Worm (Caenorhabditis elegans) whole organism, L4 larva: ENCODE results near the gene let-711.

ENCODE experiments used
- F10B5.3 ChIP-seq: sonication (generic microtip); optimal IDR thresholded peaks from 2 replicates; lab custom pipeline; 2016; ENCODE audit warnings: mild to moderate bottlenecking, missing genetic modification characterization, missing compliant biosample characterization
- F49E8.2 ChIP-seq: sonication (generic microtip); optimal IDR thresholded peaks from 2 replicates; lab custom pipeline; 2016; ENCODE audit warnings: missing compliant biosample characterization, mild to moderate bottlenecking, missing genetic modification characterization, borderline replicate concordance
- R02D3.7 ChIP-seq: fragments of 150-350 bp; sonication (generic microtip); optimal IDR thresholded peaks from 3 replicates; lab custom pipeline; 2014; ENCODE audit warnings: missing biosample characterization, missing genetic modification characterization
- T20F7.1 ChIP-seq: fragments of 200-800 bp; sonication (Bioruptor generic); optimal IDR thresholded peaks from 2 replicates; lab custom pipeline; 2018; ENCODE audit warnings: mild to moderate bottlenecking, missing genetic modification characterization, missing compliant biosample characterization
- T26A8.4 ChIP-seq: fragments of 200-800 bp; sonication (Bioruptor generic); IDR thresholded peaks from 2 replicates; pipeline ENCODE4 v1.3.6; 2022; ENCODE audit warnings: missing genetic modification characterization, missing compliant biosample characterization
- Y48G9A.11 ChIP-seq: fragments of 200-800 bp; sonication (Bioruptor generic); IDR thresholded peaks from 2 replicates; pipeline ENCODE4 v1.3.6; 2022; ENCODE audit warnings: missing genetic modification reagents, missing genetic modification characterization, missing compliant biosample characterization
- Y75B8A.6 ChIP-seq: fragments of 200-800 bp; sonication (Bioruptor generic); IDR thresholded peaks from 2 replicates; pipeline ENCODE4 v1.3.6; 2022; ENCODE audit warnings: missing genetic modification reagents, missing genetic modification characterization, missing compliant biosample characterization
- ceh-20 ChIP-seq: fragments of 200-800 bp; sonication (Bioruptor generic); IDR thresholded peaks from 2 replicates; pipeline ENCODE4 v1.3.6; 2022; ENCODE audit warnings: missing genetic modification reagents, missing genetic modification characterization, missing compliant biosample characterization
- ceh-44 ChIP-seq: fragments of 200-800 bp; sonication (Bioruptor generic); IDR thresholded peaks from 2 replicates; pipeline ENCODE4 v1.3.6; 2022; ENCODE audit warnings: missing genetic modification reagents, missing genetic modification characterization, missing compliant biosample characterization
- cey-2 ChIP-seq: sonication (generic microtip); optimal IDR thresholded peaks from 3 replicates; lab custom pipeline; 2017; ENCODE audit warnings: missing genetic modification characterization, mild to moderate bottlenecking, missing compliant biosample characterization, antibody characterized with exemption, borderline replicate concordance; ENCODE audit not compliant: insufficient read depth
- daf-16 ChIP-seq, 3 experiments: sonication (generic microtip); optimal IDR thresholded peaks; 2 replicates each; lab custom pipeline; 2016 to 2017; ENCODE audit warnings: missing genetic modification characterization in 3 of 3, missing genetic modification reagents in 3 of 3, mild to moderate bottlenecking in 2 of 3, missing compliant biosample characterization in 2 of 3, missing biosample characterization in 1 of 3, moderate library complexity in 1 of 3
- dmd-6 ChIP-seq: fragments of 200-800 bp; sonication (Bioruptor generic); IDR thresholded peaks from 2 replicates; pipeline ENCODE4 v1.3.6; 2022; ENCODE audit warnings: missing genetic modification reagents, missing genetic modification characterization, missing compliant biosample characterization
- dmd-8 ChIP-seq: fragments of 200-800 bp; sonication (Bioruptor generic); IDR thresholded peaks from 2 replicates; pipeline ENCODE4 v1.3.6; 2022; ENCODE audit warnings: missing genetic modification characterization, missing compliant biosample characterization
- dpl-1 ChIP-seq: fragments of 150-350 bp; optimal IDR thresholded peaks from 2 replicates; lab custom pipeline; 2014; ENCODE audit warnings: missing biosample characterization, missing genetic modification reagents, missing genetic modification characterization
- dve-1 ChIP-seq: sonication (generic microtip); optimal IDR thresholded peaks from 2 replicates; lab custom pipeline; 2017; ENCODE audit warnings: antibody characterized with exemption, mild to moderate bottlenecking, missing genetic modification characterization, missing compliant biosample characterization; ENCODE audit not compliant: insufficient read depth
- egl-43 ChIP-seq: fragments of 200-800 bp; sonication (Bioruptor generic); IDR thresholded peaks from 2 replicates; pipeline ENCODE4 v1.3.6; 2022; ENCODE audit warnings: missing genetic modification reagents, missing genetic modification characterization, missing compliant biosample characterization
- fkh-10 ChIP-seq: fragments of 150-350 bp; optimal IDR thresholded peaks from 2 replicates; lab custom pipeline; 2014; ENCODE audit warnings: missing biosample characterization, missing genetic modification reagents, missing genetic modification characterization
- hif-1 ChIP-seq, 2 experiments: sonication (generic microtip); optimal IDR thresholded peaks; 2 replicates each; lab custom pipeline; 2016 to 2017; ENCODE audit warnings: missing compliant biosample characterization in 2 of 2, missing genetic modification characterization in 2 of 2, missing genetic modification reagents in 2 of 2, missing genotype in 2 of 2, mild to moderate bottlenecking in 1 of 2
- hlh-30 ChIP-seq: sonication (generic microtip); optimal IDR thresholded peaks from 2 replicates; lab custom pipeline; 2017; ENCODE audit warnings: antibody characterized with exemption, mild to moderate bottlenecking, missing genetic modification characterization, missing compliant biosample characterization; ENCODE audit not compliant: insufficient read depth
- hmg-1.1 ChIP-seq: fragments of 200-800 bp; sonication (Bioruptor generic); IDR thresholded peaks from 2 replicates; pipeline ENCODE4 v1.3.6; 2022; ENCODE audit warnings: missing genetic modification reagents, missing genetic modification characterization, missing compliant biosample characterization
- lim-7 ChIP-seq: fragments of 200-800 bp; sonication (Bioruptor generic); IDR thresholded peaks from 2 replicates; pipeline ENCODE4 v1.3.6; 2022; ENCODE audit warnings: missing genetic modification characterization, missing compliant biosample characterization
- lin-13 ChIP-seq: fragments of 150-350 bp; optimal IDR thresholded peaks from 2 replicates; lab custom pipeline; 2014; ENCODE audit warnings: missing biosample characterization, missing genetic modification reagents, missing genetic modification characterization
- lin-38 ChIP-seq: fragments of 200-800 bp; sonication (Bioruptor generic); IDR thresholded peaks from 2 replicates; pipeline ENCODE4 v1.3.6; 2022; ENCODE audit warnings: missing genetic modification reagents, missing genetic modification characterization, missing compliant biosample characterization
- lsy-2 ChIP-seq, 2 experiments: fragments of 150-350 bp in 1 of 2; sonication (generic microtip) in 1 of 2; optimal IDR thresholded peaks; 2 replicates each; lab custom pipeline; 2014 to 2017; ENCODE audit warnings: missing biosample characterization in 2 of 2, missing genetic modification characterization in 2 of 2
- mep-1 ChIP-seq: fragments of 150-350 bp; sonication (generic microtip); optimal IDR thresholded peaks from 3 replicates; lab custom pipeline; 2014; ENCODE audit warnings: missing biosample characterization, missing genetic modification characterization
- mxl-2 ChIP-seq: fragments of 200-800 bp; sonication (Bioruptor generic); conservative IDR thresholded peaks from 2 replicates; pipeline ENCODE4 v1.3.6; 2022; ENCODE audit warnings: missing genetic modification reagents, missing genetic modification characterization, missing compliant biosample characterization
- mxl-3 ChIP-seq: fragments of 200-800 bp; sonication (Bioruptor generic); optimal IDR thresholded peaks from 2 replicates; lab custom pipeline; 2018; ENCODE audit warnings: mild to moderate bottlenecking, missing genetic modification characterization, missing compliant biosample characterization
- nhr-237 ChIP-seq: sonication (generic microtip); optimal IDR thresholded peaks from 2 replicates; lab custom pipeline; 2017; ENCODE audit warnings: missing biosample characterization, missing genetic modification characterization
- nhr-25 ChIP-seq: sonication (generic microtip); optimal IDR thresholded peaks from 2 replicates; lab custom pipeline; 2017; ENCODE audit warnings: missing genetic modification characterization, mild to moderate bottlenecking, missing compliant biosample characterization, antibody characterized with exemption, moderate library complexity, borderline replicate concordance; ENCODE audit not compliant: insufficient read depth
- nhr-48 ChIP-seq: sonication (generic microtip); optimal IDR thresholded peaks from 2 replicates; lab custom pipeline; 2016; ENCODE audit warnings: mild to moderate bottlenecking, missing genetic modification characterization, missing compliant biosample characterization
- nhr-76 ChIP-seq: fragments of 150-350 bp; optimal IDR thresholded peaks from 2 replicates; lab custom pipeline; 2014; ENCODE audit warnings: missing biosample characterization, missing genetic modification characterization
- pha-4 ChIP-seq, 2 experiments: fragments of 150-350 bp in 1 of 2; fragments of 200-800 bp in 1 of 2; sonication (Bioruptor generic) in 1 of 2; IDR thresholded peaks in 1 of 2; optimal IDR thresholded peaks in 1 of 2; 2 replicates each; pipeline versions ENCODE4 v1.3.6 to Lab custom; 2014 to 2022; ENCODE audit warnings: missing genetic modification characterization in 2 of 2, missing genetic modification reagents in 2 of 2, missing biosample characterization in 1 of 2, missing compliant biosample characterization in 1 of 2
- set-16 ChIP-seq: fragments of 200-800 bp; sonication (Bioruptor generic); IDR thresholded peaks from 2 replicates; pipeline ENCODE4 v1.3.6; 2022; ENCODE audit warnings: missing genetic modification reagents, missing genetic modification characterization, missing compliant biosample characterization
- unc-130 ChIP-seq: sonication (generic microtip); optimal IDR thresholded peaks from 2 replicates; lab custom pipeline; 2016; ENCODE audit warnings: missing genetic modification reagents, missing genetic modification characterization, missing compliant biosample characterization
- unc-39 ChIP-seq: sonication (generic microtip); optimal IDR thresholded peaks from 2 replicates; lab custom pipeline; 2017; ENCODE audit warnings: missing biosample characterization, missing genetic modification characterization
- unc-62 ChIP-seq, 3 experiments: fragments of 150-350 bp in 1 of 3; sonication (generic microtip); optimal IDR thresholded peaks in 2 of 3; peaks in 1 of 3; 1 replicate in 1 of 3; 2 replicates in 2 of 3; lab custom pipeline; 2014 to 2017; ENCODE audit warnings: missing biosample characterization in 3 of 3, missing genetic modification characterization in 3 of 3, missing genetic modification reagents in 3 of 3, missing genotype in 1 of 3
- zip-2 ChIP-seq: fragments of 150-350 bp; optimal IDR thresholded peaks from 2 replicates; lab custom pipeline; 2014; ENCODE audit warnings: missing biosample characterization, missing genetic modification characterization

The let-711 gene

ce11 chrIII:6978875-6979274 lies 32.4 kb downstream of the let-711 start (continued):
- TF ChIP-seq dmd-8 (GFP tag; lab: Robert Waterston, UW), result no peak

DNA sequence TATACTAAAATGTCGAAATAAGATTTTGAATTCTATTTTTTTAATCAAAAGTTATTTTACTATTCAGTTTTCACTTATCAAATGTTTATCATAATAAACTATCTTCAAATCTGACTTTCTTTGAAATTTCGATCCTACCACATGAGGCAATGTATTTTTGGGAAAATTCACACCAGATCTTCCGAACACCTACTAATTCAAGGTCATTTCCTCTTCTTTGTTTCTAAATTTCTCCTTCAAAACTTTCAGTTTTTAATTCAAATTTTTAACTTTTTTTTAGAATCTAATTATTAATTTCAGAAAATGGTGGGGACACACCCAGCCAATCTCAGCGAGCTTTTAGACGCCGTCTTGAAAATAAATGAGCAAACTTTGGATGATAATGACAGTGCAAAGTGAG lies 33.1 kb downstream of the let-711 start, which contains the start of gene ceh-20:
ceh-20 (plus strand) TSS at position 301 of the 400 bp plus-strand sequence.
- TF ChIP-seq unc-62 (GFP tag; optimal IDR thresholded peaks at IDR 0.05 in 1 of 2; lab: Kevin White, UChicago), result peak in 1 of 2 experiments; percentile 65
- TF ChIP-seq unc-62 (tag; optimal IDR thresholded peaks at IDR 0.05; lab: Kevin White, UChicago), result no peak
- no peak for TF ChIP-seq ceh-44 (GFP tag; lab: Robert Waterston, UW)

ce11 chrIII:6981989-6982553 lies 35.6 kb downstream of the let-711 start, which contains the start of gene F31E3.6:
Gene F31E3.6 (plus strand): TSS chrIII:6982081.
- TF ChIP-seq T26A8.4 (GFP tag; lab: Robert Waterston, UW), result peak; percentile 14; the same call in 1 of the 2 replicates
- TF ChIP-seq lin-38 (GFP tag; lab: Robert Waterston, UW), result peak; percentile 44; the same call in 1 of the 2 replicates
- TF ChIP-seq lsy-2 (tag; optimal IDR thresholded peaks at IDR 0.05; lab: Kevin White, UChicago), result peak; percentile 9 to 28
- peak; percentile 52; the same call in 1 of the 2 replicates for TF ChIP-seq Y48G9A.11
- 0 out of 2 replicates have a peak, but pooled peaks have one; percentile 41 for TF ChIP-seq hmg-1.1

DNA sequence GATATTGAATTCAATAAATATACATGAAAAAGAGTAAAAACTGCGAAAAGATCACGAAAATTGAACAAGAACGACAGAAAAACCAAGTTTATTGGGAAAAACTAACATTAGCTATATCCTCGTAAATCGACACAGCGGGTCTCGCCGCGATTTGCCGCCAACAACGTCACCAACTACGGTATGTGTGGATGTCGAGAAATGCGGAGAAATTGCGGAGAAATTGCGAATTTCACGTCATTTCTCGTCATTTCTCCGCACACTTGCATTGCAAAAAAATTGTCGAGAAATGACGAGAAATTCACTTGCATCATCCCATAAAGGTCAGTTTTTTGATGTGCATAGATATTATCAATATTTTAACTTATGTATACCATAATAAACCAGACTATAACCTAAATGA lies 38.6 kb downstream of the let-711 start:
- TF ChIP-seq Y48G9A.11, result 0 out of 2 replicates have a peak, but pooled peaks have one; percentile 24
- TF ChIP-seq lin-38 (GFP tag; lab: Robert Waterston, UW), result peak; percentile 38

ce11 chrIII:6988060-6988459 lies 41.5 kb downstream of the let-711 start:
- no peak for TF ChIP-seq nhr-76 (tag; lab: Kevin White, UChicago)
- no peak for TF ChIP-seq lim-7 (GFP tag; lab: Robert Waterston, UW)
- TF ChIP-seq zip-2 (tag; lab: Kevin White, UChicago), result no peak
- TF ChIP-seq pha-4 (GFP tag; IDR thresholded peaks at IDR 0.05; lab: Robert Waterston, UW), result no peak
- TF ChIP-seq pha-4 (tag; optimal IDR thresholded peaks at IDR 0.05; lab: Kevin White, UChicago), result no peak
- no peak for TF ChIP-seq fkh-10 (GFP tag; lab: Kevin White, UChicago)
- TF ChIP-seq unc-130 (GFP tag; lab: Kevin White, UChicago), result no peak
- TF ChIP-seq F49E8.2 (tag; lab: Kevin White, UChicago), result no peak
- no peak for TF ChIP-seq lin-38 (GFP tag; lab: Robert Waterston, UW)
- TF ChIP-seq nhr-25 (tag; lab: Kevin White, UChicago), result no peak
- peak; percentile 27 for TF ChIP-seq mep-1 (tag; lab: Kevin White, UChicago)
- no peak for TF ChIP-seq T26A8.4 (GFP tag; lab: Robert Waterston, UW)
- TF ChIP-seq daf-16 (GFP tag; optimal IDR thresholded peaks at IDR 0.05; lab: Kevin White, UChicago), result peak in 1 of 2 experiments; percentile 91
- no peak for TF ChIP-seq daf-16 (tag; optimal IDR thresholded peaks at IDR 0.05; lab: Kevin White, UChicago)
- no peak for TF ChIP-seq T20F7.1 (GFP tag; lab: Kevin White, UChicago)
- TF ChIP-seq dve-1 (tag; lab: Kevin White, UChicago), result peak; percentile 3
- TF ChIP-seq egl-43 (GFP tag; lab: Robert Waterston, UW), result no peak
- no peak for TF ChIP-seq hlh-30 (tag; lab: Kevin White, UChicago)
- TF ChIP-seq dmd-8 (GFP tag; lab: Robert Waterston, UW), result no peak
- no peak for TF ChIP-seq nhr-48
- peak; percentile 72; the same call in 1 of the 2 replicates for TF ChIP-seq ceh-20 (GFP tag; lab: Robert Waterston, UW)
- no peak for TF ChIP-seq Y75B8A.6 (GFP tag; lab: Robert Waterston, UW)
- no peak for TF ChIP-seq cey-2 (tag; lab: Kevin White, UChicago)
- TF ChIP-seq unc-62 (GFP tag; optimal IDR thresholded peaks at IDR 0.05 in 1 of 2; lab: Kevin White, UChicago), result peak in 1 of 2 experiments; percentile 95
- no peak for TF ChIP-seq unc-62 (tag; optimal IDR thresholded peaks at IDR 0.05; lab: Kevin White, UChicago)
- no peak for TF ChIP-seq R02D3.7 (tag; lab: Kevin White, UChicago)
- peak in 1 of 2 experiments; percentile 59 for TF ChIP-seq lsy-2 (tag; optimal IDR thresholded peaks at IDR 0.05; lab: Kevin White, UChicago)
- TF ChIP-seq mxl-2 (GFP tag; lab: Robert Waterston, UW), result no peak
- TF ChIP-seq F10B5.3 (tag; lab: Kevin White, UChicago), result no peak
- TF ChIP-seq nhr-237, result no peak
- TF ChIP-seq set-16 (GFP tag; lab: Robert Waterston, UW), result no peak
- no peak for TF ChIP-seq lin-13
- TF ChIP-seq unc-39 (tag; lab: Kevin White, UChicago), result no peak
- no peak for TF ChIP-seq ceh-44 (GFP tag; lab: Robert Waterston, UW)
- peak in 1 of 2 experiments; percentile 8 for TF ChIP-seq hif-1 (tag; optimal IDR thresholded peaks at IDR 0.05; lab: Kevin White, UChicago)
- TF ChIP-seq mxl-3 (GFP tag; lab: Kevin White, UChicago), result no peak
- TF ChIP-seq dmd-6 (GFP tag; lab: Robert Waterston, UW), result no peak
- TF ChIP-seq dpl-1 (GFP tag; lab: Kevin White, UChicago), result no peak
